Worm (Caenorhabditis elegans) whole organism, L1 larva: ENCODE results near the gene C53C11.1.

Experiments used
- alr-1 ChIP-seq: fragments of 200-800 bp; sonication (Bioruptor generic); optimal IDR thresholded peaks from 2 replicates; lab custom pipeline; 2018; ENCODE audit warnings: borderline replicate concordance, mild to moderate bottlenecking, missing genetic modification characterization, missing compliant biosample characterization
- nhr-11 ChIP-seq: fragments of 150-350 bp; optimal IDR thresholded peaks from 2 replicates; lab custom pipeline; 2014; ENCODE audit warnings: missing biosample characterization, missing genetic modification characterization
- nhr-77 ChIP-seq: fragments of 150-350 bp; optimal IDR thresholded peaks from 2 replicates; lab custom pipeline; 2014; ENCODE audit warnings: missing biosample characterization, missing genetic modification characterization
- sox-4 ChIP-seq: sonication (generic microtip); optimal IDR thresholded peaks from 2 replicates; lab custom pipeline; 2016; ENCODE audit warnings: missing genetic modification characterization, missing compliant biosample characterization
- tbx-2 ChIP-seq: sonication (generic microtip); optimal IDR thresholded peaks from 2 replicates; lab custom pipeline; 2016; ENCODE audit warnings: missing genetic modification characterization, missing compliant biosample characterization
- unc-130 ChIP-seq: fragments of 150-350 bp; optimal IDR thresholded peaks from 2 replicates; lab custom pipeline; 2017; ENCODE audit warnings: missing biosample characterization, missing genetic modification characterization, inconsistent platforms

- TF ChIP-seq nhr-77 (tag; lab: Kevin White, UChicago) (no peak), alr-1 (tag; lab: Kevin White, UChicago) (no peak), nhr-11 (no peak), tbx-2 (no peak), sox-4 (tag; lab: Kevin White, UChicago) (no peak), unc-130 (tag; lab: Kevin White, UChicago) (no peak)
Observed at ce11 chrX:17359452-17359851, 18.9 kb downstream of the C53C11.1 start, which contains the start of gene npr-36.
